Fruit fly (Drosophila melanogaster) whole organism, embryonic: ENCODE results near the gene Bdp1.
A peak's percentile ranks its signal among the peaks of the same experiment; 100 is the strongest.

ENCODE experiments used
- B-H1 ChIP-seq: fragments of 200-800 bp; sonication (Bioruptor generic); IDR thresholded peaks from 3 replicates; pipeline ENCODE4 v1.3.6; 2022; ENCODE audit warnings: missing biosample characterization, missing genetic modification characterization
- B-H2 ChIP-seq: fragments of 200-800 bp; sonication (Bioruptor generic); optimal IDR thresholded peaks from 2 replicates; lab custom pipeline; 2018; ENCODE audit warnings: missing biosample characterization, mild to moderate bottlenecking, missing genetic modification characterization
- CG10959 ChIP-seq: fragments of 200-800 bp; sonication (Bioruptor generic); IDR thresholded peaks from 2 replicates; pipeline ENCODE4 v1.3.6; 2022; ENCODE audit warnings: missing biosample characterization, missing genetic modification characterization
- CG10979 ChIP-seq: fragments of 200-800 bp; sonication (Bioruptor generic); optimal IDR thresholded peaks from 2 replicates; lab custom pipeline; 2018; ENCODE audit warnings: missing biosample characterization, mild to moderate bottlenecking, missing genetic modification characterization, moderate library complexity
- CG11560 ChIP-seq: fragments of 200-800 bp; sonication (Bioruptor generic); IDR thresholded peaks from 3 replicates; pipeline ENCODE4 v1.3.6; 2022; ENCODE audit warnings: missing biosample characterization, missing genetic modification characterization
- CG11696 ChIP-seq: fragments of 200-800 bp; sonication (Bioruptor generic); IDR thresholded peaks from 2 replicates; pipeline ENCODE4 v1.3.6; 2022; ENCODE audit warnings: missing biosample characterization, missing genetic modification characterization
- CG11723 ChIP-seq: fragments of 200-800 bp; sonication (Bioruptor generic); optimal IDR thresholded peaks from 2 replicates; lab custom pipeline; 2017; ENCODE audit warnings: missing biosample characterization, mild to moderate bottlenecking, missing genetic modification characterization
- CG12071 ChIP-seq: fragments of 200-800 bp; sonication (Bioruptor generic); optimal IDR thresholded peaks from 3 replicates; lab custom pipeline; 2018; ENCODE audit warnings: missing biosample characterization, mild to moderate bottlenecking, missing genetic modification characterization
- CG12155 ChIP-seq: fragments of 200-800 bp; sonication (Bioruptor generic); optimal IDR thresholded peaks from 3 replicates; lab custom pipeline; 2016; ENCODE audit warnings: missing biosample characterization, missing genetic modification characterization
- CG12744 ChIP-seq: fragments of 200-800 bp; sonication (Bioruptor generic); optimal IDR thresholded peaks from 2 replicates; lab custom pipeline; 2016; ENCODE audit warnings: missing biosample characterization, missing genetic modification characterization
- CG15696 ChIP-seq: fragments of 200-800 bp; sonication (Bioruptor generic); optimal IDR thresholded peaks from 2 replicates; lab custom pipeline; 2019; ENCODE audit warnings: missing biosample characterization, mild to moderate bottlenecking, missing genetic modification characterization, moderate library complexity
- CG2678 ChIP-seq: fragments of 200-800 bp; sonication (Bioruptor generic); optimal IDR thresholded peaks from 3 replicates; lab custom pipeline; 2019; ENCODE audit warnings: missing biosample characterization, mild to moderate bottlenecking, missing genetic modification characterization, moderate library complexity
- CG31224 ChIP-seq: fragments of 200-800 bp; sonication (Bioruptor generic); IDR thresholded peaks from 2 replicates; pipeline ENCODE4 v1.3.6; 2022; ENCODE audit warnings: missing biosample characterization, missing genetic modification characterization
- CG33557 ChIP-seq: fragments of 200-800 bp; sonication (Bioruptor generic); optimal IDR thresholded peaks from 2 replicates; lab custom pipeline; 2019; ENCODE audit warnings: missing biosample characterization, mild to moderate bottlenecking, missing genetic modification characterization, moderate library complexity
- CG3838 ChIP-seq: fragments of 200-800 bp; sonication (Bioruptor generic); optimal IDR thresholded peaks from 3 replicates; lab custom pipeline; 2016; ENCODE audit warnings: missing biosample characterization, missing genetic modification characterization
- CG4282 ChIP-seq: fragments of 200-800 bp; sonication (Bioruptor generic); optimal IDR thresholded peaks from 2 replicates; lab custom pipeline; 2016; ENCODE audit warnings: missing biosample characterization, missing genetic modification characterization
- CG43689 ChIP-seq: fragments of 200-800 bp; sonication (Bioruptor generic); IDR thresholded peaks from 2 replicates; pipeline ENCODE4 v1.3.6; 2022; ENCODE audit warnings: missing biosample characterization, missing genetic modification characterization
- CG6175 ChIP-seq: fragments of 200-800 bp; sonication (Bioruptor generic); IDR thresholded peaks from 3 replicates; pipeline ENCODE4 v1.3.6; 2022; ENCODE audit warnings: missing biosample characterization, missing genetic modification characterization
- CG6765 ChIP-seq: fragments of 200-800 bp; sonication (Bioruptor generic); optimal IDR thresholded peaks from 3 replicates; lab custom pipeline; 2017; ENCODE audit warnings: missing biosample characterization, mild to moderate bottlenecking, missing genetic modification characterization
- CG7372 ChIP-seq: fragments of 200-800 bp; sonication (Bioruptor generic); IDR thresholded peaks from 2 replicates; pipeline ENCODE4 v1.3.6; 2022; ENCODE audit warnings: missing biosample characterization, missing genetic modification characterization
- CG8359 ChIP-seq: fragments of 200-800 bp; sonication (Bioruptor generic); optimal IDR thresholded peaks from 2 replicates; lab custom pipeline; 2017; ENCODE audit warnings: missing biosample characterization, mild to moderate bottlenecking, missing genetic modification characterization, borderline replicate concordance
- CG8944 ChIP-seq: fragments of 200-800 bp; sonication (Bioruptor generic); optimal IDR thresholded peaks from 3 replicates; lab custom pipeline; 2016; ENCODE audit warnings: missing biosample characterization, missing genetic modification characterization
- Gsc ChIP-seq: fragments of 200-800 bp; sonication (Bioruptor generic); IDR thresholded peaks from 2 replicates; pipeline ENCODE4 v1.3.6; 2022; ENCODE audit warnings: missing biosample characterization, missing genetic modification characterization
- Hand ChIP-seq: fragments of 200-800 bp; sonication (Bioruptor generic); optimal IDR thresholded peaks from 2 replicates; lab custom pipeline; 2017; ENCODE audit warnings: mild to moderate bottlenecking, missing biosample characterization, missing genetic modification reagents, missing genetic modification characterization
- HmgD ChIP-seq: fragments of 200-800 bp; sonication (Bioruptor generic); optimal IDR thresholded peaks from 3 replicates; lab custom pipeline; 2016; ENCODE audit warnings: missing biosample characterization, missing genetic modification characterization
- Hr39 ChIP-seq: fragments of >200 bp; optimal IDR thresholded peaks from 2 replicates; lab custom pipeline; 2017
- Lim3 ChIP-seq: fragments of 200-800 bp; sonication (Bioruptor generic); IDR thresholded peaks from 2 replicates; pipeline ENCODE4 v1.3.6; 2022; ENCODE audit warnings: missing biosample characterization, missing genetic modification characterization
- Ravus ChIP-seq: fragments of 200-800 bp; sonication (Bioruptor generic); IDR thresholded peaks from 2 replicates; pipeline ENCODE4 v1.3.6; 2022; ENCODE audit warnings: missing biosample characterization, missing genetic modification characterization
- Sox100B ChIP-seq: fragments of 200-800 bp; sonication (Bioruptor generic); optimal IDR thresholded peaks from 3 replicates; lab custom pipeline; 2018; ENCODE audit warnings: missing biosample characterization, mild to moderate bottlenecking, missing genetic modification characterization
- Sry-β ChIP-seq: fragments of 200-800 bp; sonication (Bioruptor generic); optimal IDR thresholded peaks from 2 replicates; lab custom pipeline; 2018; ENCODE audit warnings: missing biosample characterization, mild to moderate bottlenecking, missing genetic modification characterization, moderate library complexity
- Usf ChIP-seq: fragments of 200-800 bp; sonication (Bioruptor generic); optimal IDR thresholded peaks from 2 replicates; lab custom pipeline; 2017; ENCODE audit warnings: missing genotype, missing biosample characterization, missing genetic modification characterization
- ac ChIP-seq: fragments of 200-800 bp; sonication (Bioruptor generic); optimal IDR thresholded peaks from 3 replicates; lab custom pipeline; 2017; ENCODE audit warnings: missing biosample characterization, mild to moderate bottlenecking, missing genetic modification characterization
- ash1 ChIP-seq: fragments of 200-800 bp; sonication (Bioruptor generic); optimal IDR thresholded peaks from 2 replicates; lab custom pipeline; 2018; ENCODE audit warnings: missing biosample characterization, mild to moderate bottlenecking, missing genetic modification characterization
- bab2 ChIP-seq: fragments of 200-800 bp; sonication (Bioruptor generic); optimal IDR thresholded peaks from 2 replicates; lab custom pipeline; 2016; ENCODE audit warnings: missing biosample characterization, missing genetic modification characterization
- crol ChIP-seq: fragments of 200-800 bp; sonication (Bioruptor generic); IDR thresholded peaks from 2 replicates; pipeline ENCODE4 v1.3.6; 2022; ENCODE audit warnings: missing biosample characterization, missing genetic modification characterization
- da ChIP-seq: fragments of 200-800 bp; sonication (Bioruptor generic); optimal IDR thresholded peaks from 2 replicates; lab custom pipeline; 2016; ENCODE audit warnings: missing biosample characterization, missing genetic modification characterization
- dimm ChIP-seq: fragments of 200-800 bp; sonication (Bioruptor generic); IDR thresholded peaks from 2 replicates; pipeline ENCODE4 v1.3.6; 2022; ENCODE audit warnings: missing biosample characterization, missing genetic modification characterization
- ems ChIP-seq: fragments of 200-800 bp; sonication (Bioruptor generic); optimal IDR thresholded peaks from 3 replicates; lab custom pipeline; 2016; ENCODE audit warnings: missing biosample characterization, missing genetic modification characterization
- gem ChIP-seq: fragments of 200-800 bp; sonication (Bioruptor generic); optimal IDR thresholded peaks from 2 replicates; lab custom pipeline; 2019; ENCODE audit warnings: missing biosample characterization, mild to moderate bottlenecking, missing genetic modification characterization, moderate library complexity
- lab ChIP-seq: fragments of 200-800 bp; sonication (Bioruptor generic); optimal IDR thresholded peaks from 3 replicates; lab custom pipeline; 2017; ENCODE audit warnings: missing biosample characterization, missing genetic modification characterization, mild to moderate bottlenecking, moderate library complexity, missing genetic modification reagents
- nerfin-2 ChIP-seq: fragments of 200-800 bp; sonication (Bioruptor generic); IDR thresholded peaks from 2 replicates; pipeline ENCODE4 v1.3.6; 2022; ENCODE audit warnings: missing biosample characterization, missing genetic modification characterization; ENCODE audit not compliant: partially characterized antibody
- pb ChIP-seq: fragments of 200-800 bp; sonication (Bioruptor generic); optimal IDR thresholded peaks from 3 replicates; lab custom pipeline; 2016; ENCODE audit warnings: missing biosample characterization, missing genetic modification characterization
- pzg ChIP-seq: fragments of 200-800 bp; sonication (Bioruptor generic); optimal IDR thresholded peaks from 3 replicates; lab custom pipeline; 2018; ENCODE audit warnings: missing biosample characterization, mild to moderate bottlenecking, missing genetic modification characterization, moderate library complexity
- rib ChIP-seq: fragments of 200-800 bp; sonication (Bioruptor generic); IDR thresholded peaks from 2 replicates; pipeline ENCODE4 v1.3.6; 2022; ENCODE audit warnings: missing biosample characterization, missing genetic modification characterization
- tap ChIP-seq: fragments of 200-800 bp; optimal IDR thresholded peaks from 3 replicates; lab custom pipeline; 2019; ENCODE audit warnings: missing biosample characterization, mild to moderate bottlenecking, missing genetic modification characterization, moderate library complexity
- trh ChIP-seq: fragments of 200-800 bp; sonication (Bioruptor generic); optimal IDR thresholded peaks from 2 replicates; lab custom pipeline; 2016; ENCODE audit warnings: missing biosample characterization, missing genetic modification characterization
- ttk ChIP-seq: fragments of 200-800 bp; sonication (Bioruptor generic); IDR thresholded peaks from 2 replicates; pipeline ENCODE4 v2.1.2; 2022; ENCODE audit warnings: missing biosample characterization, missing genetic modification characterization
- wor ChIP-seq: fragments of 200-800 bp; sonication (Bioruptor generic); IDR thresholded peaks from 2 replicates; pipeline ENCODE4 v1.3.6; 2022; ENCODE audit warnings: missing biosample characterization, missing genetic modification characterization
- zen ChIP-seq: fragments of 200-800 bp; sonication (Bioruptor generic); optimal IDR thresholded peaks from 3 replicates; lab custom pipeline; 2018; ENCODE audit warnings: missing biosample characterization, mild to moderate bottlenecking, missing genetic modification characterization, moderate library complexity
- zfh1 ChIP-seq: fragments of 200-800 bp; sonication (Bioruptor generic); IDR thresholded peaks from 3 replicates; pipeline ENCODE4 v1.3.6; 2022; ENCODE audit warnings: missing biosample characterization, missing genetic modification characterization
- zfh2 ChIP-seq: fragments of 200-800 bp; sonication (Bioruptor generic); optimal IDR thresholded peaks from 2 replicates; lab custom pipeline; 2016; ENCODE audit warnings: missing biosample characterization, missing genetic modification characterization

The Bdp1 gene

dm6 chr2L:13368940-13369339, 4.8 kb downstream of the Bdp1 start, which contains the start of gene CG31855:
CG31855 (plus strand) TSS chr2L:13369204.
- TF ChIP-seq Ravus (GFP tag; lab: Robert Waterston, UW) (peak; percentile 9; the same call in 1 of the 2 replicates), crol (no peak), ash1 (GFP tag; lab: Kevin White, UChicago) (no peak), bab2 (GFP tag; lab: Kevin White, UChicago) (peak; percentile 60), CG12071 (peak; percentile 74), dimm (GFP tag; lab: Robert Waterston, UW) (0 out of 2 replicates have a peak, but pooled peaks have one; percentile 53), lab (GFP tag; lab: Kevin White, UChicago) (peak; percentile 91), CG15696 (tag; lab: Kevin White, UChicago) (peak; percentile 64), CG7372 (GFP tag; lab: Robert Waterston, UW) (peak; percentile 78), Sry-β (GFP tag; lab: Kevin White, UChicago) (peak; percentile 52), trh (peak; percentile 39), gem (tag; lab: Kevin White, UChicago) (peak; percentile 85), zfh2 (GFP tag; lab: Kevin White, UChicago) (peak; percentile 80), CG31224 (GFP tag; lab: Robert Waterston, UW) (peak; percentile 52; the same call in 1 of the 2 replicates), Hand (peak; percentile 68), CG4282 (GFP tag; lab: Kevin White, UChicago) (peak; percentile 76), B-H1 (peak; percentile 19; the same call in 1 of the 3 replicates), pzg (peak; percentile 63), CG6175 (GFP tag; lab: Robert Waterston, UW) (0 out of 3 replicates have a peak, but pooled peaks have one; percentile 30), tap (tag; lab: Kevin White, UChicago) (peak; percentile 66), Lim3 (GFP tag; lab: Robert Waterston, UW) (no peak), CG12744 (GFP tag; lab: Kevin White, UChicago) (peak; percentile 63), pb (GFP tag; lab: Kevin White, UChicago) (no peak), rib (peak; percentile 80), wor (GFP tag; lab: Robert Waterston, UW) (no peak; the same call in 1 of the 2 replicates), zen (tag; lab: Kevin White, UChicago) (peak; percentile 26), zfh1 (GFP tag; lab: Robert Waterston, UW) (peak; percentile 88), CG11560 (tag; lab: Robert Waterston, UW) (no peak), CG8359 (GFP tag; lab: Kevin White, UChicago) (no peak), da (GFP tag; lab: Kevin White, UChicago) (peak; percentile 17), ttk (GFP tag; lab: Robert Waterston, UW) (peak; percentile 69), CG6765 (GFP tag; lab: Kevin White, UChicago) (peak; percentile 84), CG11696 (peak; percentile 25; the same call in 1 of the 2 replicates), CG43689 (GFP tag; lab: Robert Waterston, UW) (peak; percentile 39; the same call in 1 of the 2 replicates), CG10959 (GFP tag; lab: Robert Waterston, UW) (peak; percentile 76), Sox100B (GFP tag; lab: Kevin White, UChicago) (peak; percentile 74), CG12155 (GFP tag; lab: Kevin White, UChicago) (peak; percentile 86), CG33557 (GFP tag; lab: Kevin White, UChicago) (peak; percentile 67), ems (peak; percentile 86), nerfin-2 (GFP tag; lab: Robert Waterston, UW) (no peak), ac (GFP tag; lab: Kevin White, UChicago) (no peak), CG11723 (GFP tag; lab: Kevin White, UChicago) (peak; percentile 63), Gsc (GFP tag; lab: Robert Waterston, UW) (no peak), Usf (GFP tag; lab: Kevin White, UChicago) (peak; percentile 9), CG8944 (GFP tag; lab: Kevin White, UChicago) (peak; percentile 68), HmgD (GFP tag; lab: Kevin White, UChicago) (no peak), CG3838 (GFP tag; lab: Kevin White, UChicago) (peak; percentile 22), CG10979 (peak; percentile 70), B-H2 (GFP tag; lab: Kevin White, UChicago) (peak; percentile 94), CG2678 (tag; lab: Kevin White, UChicago) (peak; percentile 81), Hr39 (lab: Kevin White, UChicago) (no peak)
